Fruit fly (Drosophila melanogaster) whole organism, embryonic: ENCODE data around the gene CG6660.

Experiments used
- Asciz ChIP-seq: fragments of 200-800 bp; sonication (Bioruptor generic); optimal IDR thresholded peaks from 2 replicates; lab custom pipeline; 2017; ENCODE audit warnings: missing biosample characterization, mild to moderate bottlenecking, missing genetic modification characterization, missing genetic modification reagents
- Atf3 ChIP-seq: fragments of 200-800 bp; sonication (Bioruptor generic); optimal IDR thresholded peaks from 3 replicates; lab custom pipeline; 2016; ENCODE audit warnings: missing biosample characterization, missing genetic modification characterization
- Bgb ChIP-seq: fragments of 200-800 bp; sonication (Bioruptor generic); IDR thresholded peaks from 2 replicates; pipeline ENCODE4 v1.3.6; 2022; ENCODE audit warnings: missing biosample characterization, missing genetic modification characterization; ENCODE audit not compliant: partially characterized antibody
- CG11504 ChIP-seq: fragments of 200-800 bp; sonication (Bioruptor generic); optimal IDR thresholded peaks from 3 replicates; lab custom pipeline; 2019; ENCODE audit warnings: missing biosample characterization, mild to moderate bottlenecking, missing genetic modification characterization, moderate library complexity
- CG11696 ChIP-seq: fragments of 200-800 bp; sonication (Bioruptor generic); IDR thresholded peaks from 2 replicates; pipeline ENCODE4 v1.3.6; 2022; ENCODE audit warnings: missing biosample characterization, missing genetic modification characterization
- CG15601 ChIP-seq: fragments of 200-800 bp; sonication (Bioruptor generic); optimal IDR thresholded peaks from 3 replicates; lab custom pipeline; 2019; ENCODE audit warnings: missing biosample characterization, mild to moderate bottlenecking, missing genetic modification characterization, moderate library complexity
- CG15696 ChIP-seq: fragments of 200-800 bp; sonication (Bioruptor generic); optimal IDR thresholded peaks from 2 replicates; lab custom pipeline; 2019; ENCODE audit warnings: missing biosample characterization, mild to moderate bottlenecking, missing genetic modification characterization, moderate library complexity
- CG17829 ChIP-seq: fragments of 200-800 bp; optimal IDR thresholded peaks from 2 replicates; lab custom pipeline; 2019; ENCODE audit warnings: missing biosample characterization, mild to moderate bottlenecking, missing genetic modification characterization, moderate library complexity
- CG2116 ChIP-seq: fragments of 200-800 bp; sonication (Bioruptor generic); optimal IDR thresholded peaks from 3 replicates; lab custom pipeline; 2018; ENCODE audit warnings: missing biosample characterization, mild to moderate bottlenecking, missing genetic modification characterization
- CG31388 ChIP-seq: fragments of 200-800 bp; sonication (Bioruptor generic); optimal IDR thresholded peaks from 2 replicates; lab custom pipeline; 2016; ENCODE audit warnings: missing biosample characterization, missing genetic modification characterization
- CG32767 ChIP-seq: fragments of 200-800 bp; sonication (Bioruptor generic); IDR thresholded peaks from 2 replicates; pipeline ENCODE4 v1.3.6; 2022; ENCODE audit warnings: missing biosample characterization, missing genetic modification characterization
- CG33557 ChIP-seq: fragments of 200-800 bp; sonication (Bioruptor generic); optimal IDR thresholded peaks from 2 replicates; lab custom pipeline; 2019; ENCODE audit warnings: missing biosample characterization, mild to moderate bottlenecking, missing genetic modification characterization, moderate library complexity
- CG34376 ChIP-seq: fragments of 200-800 bp; sonication (Bioruptor generic); optimal IDR thresholded peaks from 2 replicates; lab custom pipeline; 2018; ENCODE audit warnings: missing biosample characterization, mild to moderate bottlenecking, missing genetic modification characterization
- CG3838 ChIP-seq: fragments of 200-800 bp; sonication (Bioruptor generic); optimal IDR thresholded peaks from 3 replicates; lab custom pipeline; 2016; ENCODE audit warnings: missing biosample characterization, missing genetic modification characterization
- CG3995 ChIP-seq: fragments of 200-800 bp; sonication (Bioruptor generic); optimal IDR thresholded peaks from 3 replicates; lab custom pipeline; 2016; ENCODE audit warnings: missing biosample characterization, missing genetic modification characterization
- CG6791 ChIP-seq: fragments of 200-800 bp; sonication (Bioruptor generic); IDR thresholded peaks from 3 replicates; pipeline ENCODE4 v1.3.6; 2022; ENCODE audit warnings: missing biosample characterization, missing genetic modification characterization; ENCODE audit not compliant: partially characterized antibody
- CG7987 ChIP-seq: fragments of 200-800 bp; sonication (Bioruptor generic); optimal IDR thresholded peaks from 2 replicates; lab custom pipeline; 2018; ENCODE audit warnings: missing biosample characterization, mild to moderate bottlenecking, missing genetic modification characterization, moderate library complexity
- CG8290 ChIP-seq, 3 experiments: fragments of 200-800 bp; sonication (Bioruptor generic); optimal IDR thresholded peaks; 2 replicates each; lab custom pipeline; 2016 to 2019; ENCODE audit warnings: missing biosample characterization in 3 of 3, missing genetic modification characterization in 3 of 3, mild to moderate bottlenecking in 2 of 3, moderate library complexity in 1 of 3
- CG8478 ChIP-seq: fragments of >200 bp; optimal IDR thresholded peaks from 2 replicates; lab custom pipeline; 2018
- CG9932 ChIP-seq: fragments of 200-800 bp; sonication (Bioruptor generic); IDR thresholded peaks from 2 replicates; pipeline ENCODE4 v1.3.6; 2022; ENCODE audit warnings: missing biosample characterization, missing genetic modification characterization
- CkIIα-i1 ChIP-seq: fragments of 200-800 bp; sonication (Bioruptor generic); IDR thresholded peaks from 2 replicates; pipeline ENCODE4 v1.3.6; 2022; ENCODE audit warnings: missing biosample characterization, missing genetic modification characterization
- Deaf1 ChIP-seq: fragments of 200-800 bp; optimal IDR thresholded peaks from 3 replicates; lab custom pipeline; 2019; ENCODE audit warnings: missing biosample characterization, mild to moderate bottlenecking, missing genetic modification characterization, moderate library complexity
- Dip3 ChIP-seq: fragments of 200-800 bp; sonication (Bioruptor generic); optimal IDR thresholded peaks from 3 replicates; lab custom pipeline; 2016; ENCODE audit warnings: missing biosample characterization, missing genetic modification characterization
- H15 ChIP-seq: fragments of 200-800 bp; sonication (Bioruptor generic); IDR thresholded peaks from 3 replicates; pipeline ENCODE4 v1.3.6; 2022; ENCODE audit warnings: missing biosample characterization, missing genetic modification characterization
- HHEX ChIP-seq: fragments of 200-800 bp; sonication (Bioruptor generic); optimal IDR thresholded peaks from 3 replicates; lab custom pipeline; 2017; ENCODE audit warnings: missing biosample characterization, mild to moderate bottlenecking, missing genetic modification characterization, missing genetic modification reagents
- Hmx ChIP-seq: fragments of 200-800 bp; sonication (Bioruptor generic); optimal IDR thresholded peaks from 2 replicates; lab custom pipeline; 2016; ENCODE audit warnings: missing biosample characterization, missing genetic modification characterization
- MESR4 ChIP-seq: fragments of 200-800 bp; sonication (Bioruptor generic); optimal IDR thresholded peaks from 2 replicates; lab custom pipeline; 2018; ENCODE audit warnings: missing biosample characterization, mild to moderate bottlenecking, missing genetic modification characterization, moderate library complexity
- MTF-1 ChIP-seq: fragments of 200-800 bp; sonication (Bioruptor generic); optimal IDR thresholded peaks from 2 replicates; lab custom pipeline; 2018; ENCODE audit warnings: missing biosample characterization, mild to moderate bottlenecking, missing genetic modification characterization, borderline replicate concordance
- NC2α ChIP-seq: fragments of 200-800 bp; sonication (Bioruptor generic); optimal IDR thresholded peaks from 2 replicates; lab custom pipeline; 2016; ENCODE audit warnings: missing biosample characterization, missing genetic modification characterization
- Six4 ChIP-seq: fragments of 200-800 bp; sonication (Bioruptor generic); optimal IDR thresholded peaks from 2 replicates; lab custom pipeline; 2016; ENCODE audit warnings: missing biosample characterization, missing genetic modification characterization
- Trl ChIP-seq, 3 experiments: fragments of >200 bp in 2 of 3; fragments of 200-800 bp in 1 of 3; sonication (Bioruptor generic) in 1 of 3; optimal IDR thresholded peaks; 2 replicates in 1 of 3; 3 replicates in 2 of 3; lab custom pipeline; 2016 to 2017; ENCODE audit warnings: missing biosample characterization in 1 of 3, missing genetic modification characterization in 1 of 3
- abd-A ChIP-seq: fragments of 200-800 bp; sonication (Bioruptor generic); optimal IDR thresholded peaks from 3 replicates; lab custom pipeline; 2019; ENCODE audit warnings: missing biosample characterization, mild to moderate bottlenecking, missing genetic modification characterization, moderate library complexity
- btn ChIP-seq: fragments of 200-800 bp; sonication (Bioruptor generic); optimal IDR thresholded peaks from 2 replicates; lab custom pipeline; 2016; ENCODE audit warnings: missing biosample characterization, missing genetic modification characterization
- gfzf ChIP-seq: fragments of 200-800 bp; sonication (Bioruptor generic); optimal IDR thresholded peaks from 2 replicates; lab custom pipeline; 2016; ENCODE audit warnings: missing biosample characterization, mild to moderate bottlenecking, missing genetic modification characterization, moderate library complexity
- jing ChIP-seq: fragments of 200-800 bp; sonication (Bioruptor generic); optimal IDR thresholded peaks from 2 replicates; lab custom pipeline; 2018; ENCODE audit warnings: missing biosample characterization, mild to moderate bottlenecking, missing genetic modification characterization
- lmd ChIP-seq: fragments of 200-800 bp; sonication (Bioruptor generic); IDR thresholded peaks from 2 replicates; pipeline ENCODE4 v1.3.6; 2022; ENCODE audit warnings: missing biosample characterization, missing genetic modification characterization
- oc ChIP-seq: fragments of 200-800 bp; sonication (Bioruptor generic); optimal IDR thresholded peaks from 2 replicates; lab custom pipeline; 2018; ENCODE audit warnings: missing biosample characterization, mild to moderate bottlenecking, missing genetic modification characterization, moderate library complexity
- peb ChIP-seq: fragments of 200-800 bp; sonication (Bioruptor generic); IDR thresholded peaks from 2 replicates; pipeline ENCODE4 v1.3.6; 2022; ENCODE audit warnings: missing biosample characterization, missing genetic modification characterization
- prd ChIP-seq, 3 experiments: fragments of >200 bp in 2 of 3; fragments of 200-800 bp in 1 of 3; sonication (Bioruptor generic) in 1 of 3; optimal IDR thresholded peaks in 2 of 3; IDR thresholded peaks in 1 of 3; 2 replicates in 2 of 3; 3 replicates in 1 of 3; pipeline versions ENCODE4 v1.3.6 to Lab custom; 2017 to 2022; ENCODE audit warnings: missing biosample characterization in 1 of 3, missing genetic modification characterization in 1 of 3
- pros ChIP-seq: fragments of 200-800 bp; sonication (Bioruptor generic); optimal IDR thresholded peaks from 3 replicates; lab custom pipeline; 2019; ENCODE audit warnings: missing biosample characterization, mild to moderate bottlenecking, missing genetic modification characterization, moderate library complexity
- sc ChIP-seq, 3 experiments: fragments of >200 bp in 2 of 3; fragments of 200-800 bp in 1 of 3; sonication (Bioruptor generic) in 1 of 3; optimal IDR thresholded peaks; 2 replicates in 2 of 3; 3 replicates in 1 of 3; lab custom pipeline; 2017; ENCODE audit warnings: mild to moderate bottlenecking in 1 of 3, missing biosample characterization in 1 of 3, missing genetic modification characterization in 1 of 3, missing genetic modification reagents in 1 of 3
- seq ChIP-seq: fragments of 200-800 bp; sonication (Bioruptor generic); IDR thresholded peaks from 2 replicates; pipeline ENCODE4 v1.3.6; 2022; ENCODE audit warnings: missing biosample characterization, missing genetic modification characterization
- sisA ChIP-seq: fragments of 200-800 bp; sonication (Bioruptor generic); IDR thresholded peaks from 2 replicates; pipeline ENCODE4 v1.3.6; 2022; ENCODE audit warnings: missing biosample characterization, missing genetic modification characterization
- tgo ChIP-seq: fragments of 200-800 bp; sonication (Bioruptor generic); IDR thresholded peaks from 3 replicates; pipeline ENCODE4 v1.3.6; 2022; ENCODE audit warnings: missing biosample characterization, missing genetic modification characterization
- tll ChIP-seq, 2 experiments: fragments of 200-800 bp in 1 of 2; fragments of >200 bp in 1 of 2; sonication (Bioruptor generic) in 1 of 2; optimal IDR thresholded peaks; 2 replicates each; lab custom pipeline; 2017 to 2019; ENCODE audit warnings: missing biosample characterization in 2 of 2, missing genetic modification characterization in 2 of 2, mild to moderate bottlenecking in 1 of 2, moderate library complexity in 1 of 2
- yki ChIP-seq: fragments of >200 bp; optimal IDR thresholded peaks from 3 replicates; lab custom pipeline; 2018

CG6660 gene

DNA sequence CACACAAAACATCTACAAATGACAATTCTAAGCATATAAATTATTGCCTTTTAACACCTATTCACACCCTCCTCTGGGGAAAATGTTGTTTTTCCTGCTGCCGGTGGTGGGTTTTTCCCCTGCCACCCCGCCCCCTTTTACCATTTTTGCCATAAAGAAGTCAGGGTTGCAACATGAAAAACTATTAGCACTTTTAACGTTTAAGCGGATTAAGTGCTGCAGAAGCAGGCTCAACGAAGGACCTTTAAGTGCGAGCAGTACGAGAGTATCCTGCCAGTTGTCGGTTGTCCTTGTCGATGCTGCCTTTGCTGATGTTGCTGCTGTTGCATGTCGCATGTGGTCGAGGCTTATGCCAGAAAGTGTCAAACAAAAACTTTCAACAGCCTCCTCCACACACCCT lies 27.8 kb upstream of the CG6660 start:
- TF ChIP-seq Six4 (no peak), abd-A (tag; lab: Kevin White, UChicago) (peak; percentile 1), seq (GFP tag; lab: Robert Waterston, UW) (peak; percentile 11; the same call in 1 of the 2 replicates), sc (optimal IDR thresholded peaks at IDR 0.05; lab: Kevin White, UChicago) (no peak), sc (GFP tag; optimal IDR thresholded peaks at IDR 0.05; lab: Kevin White, UChicago) (no peak), CG17829 (no peak), tll (GFP tag; optimal IDR thresholded peaks at IDR 0.05; lab: Kevin White, UChicago) (peak in 1 of 2 experiments; percentile 45), pros (GFP tag; lab: Kevin White, UChicago) (peak; percentile 72), CG11504 (tag; lab: Kevin White, UChicago) (peak; percentile 8), Dip3 (GFP tag; lab: Kevin White, UChicago) (no peak), sisA (0 out of 2 replicates have a peak, but pooled peaks have one; percentile 17), CG2116 (GFP tag; lab: Kevin White, UChicago) (no peak), oc (peak; percentile 90), Hmx (GFP tag; lab: Kevin White, UChicago) (no peak), H15 (GFP tag; lab: Robert Waterston, UW) (no peak)
- TF ChIP-seq, all 482 proteins: peak for 7

DNA sequence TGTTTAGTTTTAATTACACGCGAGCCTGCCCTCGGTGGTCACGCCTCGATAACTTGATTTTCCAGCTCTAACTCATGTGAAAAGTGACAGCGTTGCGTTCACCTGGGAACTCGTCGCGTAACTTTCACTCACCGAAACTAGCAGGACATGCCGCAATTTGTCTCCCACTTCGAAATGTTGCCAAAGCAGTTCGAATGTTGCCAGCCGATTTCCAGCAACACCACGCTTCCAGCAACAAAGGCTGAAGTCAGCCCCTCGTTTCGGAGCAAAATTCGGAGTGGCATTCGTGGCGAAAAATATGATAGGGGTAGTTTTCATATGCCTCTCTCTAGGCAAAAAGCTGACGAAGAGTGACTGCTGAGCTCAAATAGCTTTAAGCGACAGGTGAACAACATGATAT lies 24.8 kb upstream of the CG6660 start:
- TF ChIP-seq btn: no peak
- peak; percentile 97 for TF ChIP-seq CG11504 (tag; lab: Kevin White, UChicago)

DNA sequence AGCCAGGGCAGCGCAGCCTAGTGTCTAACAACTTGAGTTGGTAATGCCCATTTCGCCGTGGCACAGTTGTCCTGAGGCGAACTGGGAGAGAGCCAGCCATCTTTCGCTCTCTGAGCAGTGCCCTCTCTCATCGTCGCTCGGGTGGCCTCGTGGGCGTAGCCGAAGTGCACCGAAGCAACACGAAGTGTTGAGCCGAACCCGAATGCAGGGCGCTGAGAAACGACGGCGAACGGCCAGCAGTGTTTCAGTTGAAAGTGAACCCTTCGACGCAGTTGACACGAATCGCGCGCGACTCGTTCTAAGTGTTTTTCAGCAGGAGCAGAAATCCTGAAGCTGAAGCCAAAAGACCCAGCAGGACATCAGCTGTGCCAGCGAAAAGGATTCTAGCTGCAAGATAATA lies 24.1 kb upstream of the CG6660 start, which contains the start of gene klg:
klg (plus strand) TSS at position 244 of the 400 bp plus-strand sequence.
- no peak for TF ChIP-seq MTF-1 (GFP tag; lab: Kevin White, UChicago)
- TF ChIP-seq Asciz (GFP tag; lab: Kevin White, UChicago): no peak
- TF ChIP-seq lmd: no peak
- no peak for TF ChIP-seq CG9932
- TF ChIP-seq jing (GFP tag; lab: Kevin White, UChicago): peak; percentile 41
- 0 out of 3 replicates have a peak, but pooled peaks have one; percentile 43 for TF ChIP-seq CG6791
- TF ChIP-seq MESR4 (GFP tag; lab: Kevin White, UChicago): no peak
- peak; percentile 42 to 82 for TF ChIP-seq Trl (optimal IDR thresholded peaks at IDR 0.05; lab: Kevin White, UChicago)
- TF ChIP-seq Trl (GFP tag; optimal IDR thresholded peaks at IDR 0.05; lab: Kevin White, UChicago): no peak
- no peak for TF ChIP-seq CG11696 (GFP tag; lab: Robert Waterston, UW)
- TF ChIP-seq CG32767 (GFP tag; lab: Robert Waterston, UW): 0 out of 2 replicates have a peak, but pooled peaks have one; percentile 19
- TF ChIP-seq Deaf1 (tag; lab: Kevin White, UChicago): peak; percentile 99
- TF ChIP-seq CG34376: no peak
- TF ChIP-seq CG11504 (tag; lab: Kevin White, UChicago): peak; percentile 69
- no peak for TF ChIP-seq gfzf (GFP tag; lab: Kevin White, UChicago)
- no peak for TF ChIP-seq Atf3 (GFP tag; lab: Kevin White, UChicago)
- no peak for TF ChIP-seq CkIIα-i1 (GFP tag; lab: Robert Waterston, UW)
- TF ChIP-seq CG3838 (GFP tag; lab: Kevin White, UChicago): no peak
- peak; percentile 45 for TF ChIP-seq yki (lab: Kevin White, UChicago)
- no peak for TF ChIP-seq CG8290 (GFP tag; optimal IDR thresholded peaks at IDR 0.05; lab: Kevin White, UChicago)
- peak in 1 of 2 experiments; percentile 22 for TF ChIP-seq CG8290 (tag; optimal IDR thresholded peaks at IDR 0.05; lab: Kevin White, UChicago)
- no peak for TF ChIP-seq CG31388 (GFP tag; lab: Kevin White, UChicago)
- no peak for TF ChIP-seq peb (GFP tag; lab: Robert Waterston, UW)
- no peak for TF ChIP-seq tgo (GFP tag; lab: Robert Waterston, UW)
- TF ChIP-seq NC2α (GFP tag; lab: Kevin White, UChicago): no peak
- TF ChIP-seq CG8478 (lab: Kevin White, UChicago): peak; percentile 9
- no peak for TF ChIP-seq CG7987 (GFP tag; lab: Kevin White, UChicago)
- TF ChIP-seq CG3995 (GFP tag; lab: Kevin White, UChicago): no peak
- TF ChIP-seq HHEX (GFP tag; lab: Kevin White, UChicago): no peak
- peak; percentile 28; the same call in 1 of the 2 replicates for TF ChIP-seq Bgb (GFP tag; lab: Robert Waterston, UW)
- TF ChIP-seq CG33557 (GFP tag; lab: Kevin White, UChicago): no peak
- no peak for TF ChIP-seq prd (optimal IDR thresholded peaks at IDR 0.05; lab: Kevin White, UChicago)
- TF ChIP-seq prd (GFP tag; IDR thresholded peaks at IDR 0.05; lab: Robert Waterston, UW): 0 out of 3 replicates have a peak, but pooled peaks have one; percentile 5
- TF ChIP-seq CG15696 (tag; lab: Kevin White, UChicago): no peak
- TF ChIP-seq CG15601 (tag; lab: Kevin White, UChicago): peak; percentile 1
